Fruit fly (Drosophila melanogaster) whole organism, embryonic: Measurements from ENCODE around the gene Esyt2.

ENCODE experiments used
- B-H2 ChIP-seq: fragments of 200-800 bp; sonication (Bioruptor generic); optimal IDR thresholded peaks from 2 replicates; lab custom pipeline; 2018; ENCODE audit warnings: missing biosample characterization, mild to moderate bottlenecking, missing genetic modification characterization
- Bdp1 ChIP-seq: fragments of 200-800 bp; sonication (Bioruptor generic); optimal IDR thresholded peaks from 3 replicates; lab custom pipeline; 2016; ENCODE audit warnings: missing biosample characterization, missing genetic modification characterization
- Blimp-1 ChIP-seq: fragments of 200-800 bp; sonication (Bioruptor generic); optimal IDR thresholded peaks from 3 replicates; lab custom pipeline; 2018; ENCODE audit warnings: missing biosample characterization, missing genetic modification characterization, mild to moderate bottlenecking, moderate library complexity, missing genetic modification reagents
- C15 ChIP-seq: fragments of 200-800 bp; sonication (Bioruptor generic); IDR thresholded peaks from 3 replicates; pipeline ENCODE4 v1.3.6; 2022; ENCODE audit warnings: missing biosample characterization, missing genetic modification characterization
- CG10147 ChIP-seq: fragments of 200-800 bp; sonication (Bioruptor generic); optimal IDR thresholded peaks from 2 replicates; lab custom pipeline; 2019; ENCODE audit warnings: missing biosample characterization, mild to moderate bottlenecking, missing genetic modification characterization, moderate library complexity
- CG10209 ChIP-seq: fragments of 200-800 bp; sonication (Bioruptor generic); optimal IDR thresholded peaks from 3 replicates; lab custom pipeline; 2017; ENCODE audit warnings: missing biosample characterization, mild to moderate bottlenecking, missing genetic modification characterization, missing genetic modification reagents
- CG10267 ChIP-seq: fragments of 200-800 bp; sonication (Bioruptor generic); optimal IDR thresholded peaks from 2 replicates; lab custom pipeline; 2018; ENCODE audit warnings: missing biosample characterization, mild to moderate bottlenecking, missing genetic modification characterization, moderate library complexity
- CG10321 ChIP-seq: fragments of 200-800 bp; sonication (Bioruptor generic); IDR thresholded peaks from 2 replicates; pipeline ENCODE4 v1.3.6; 2022; ENCODE audit warnings: missing biosample characterization, missing genetic modification characterization
- CG10366 ChIP-seq: fragments of 200-800 bp; sonication (Bioruptor generic); IDR thresholded peaks from 2 replicates; pipeline ENCODE4 v1.3.6; 2022; ENCODE audit warnings: missing biosample characterization, missing genetic modification characterization
- CG10959 ChIP-seq: fragments of 200-800 bp; sonication (Bioruptor generic); IDR thresholded peaks from 2 replicates; pipeline ENCODE4 v1.3.6; 2022; ENCODE audit warnings: missing biosample characterization, missing genetic modification characterization
- CG12299 ChIP-seq: fragments of 200-800 bp; sonication (Bioruptor generic); optimal IDR thresholded peaks from 2 replicates; lab custom pipeline; 2018; ENCODE audit warnings: missing biosample characterization, mild to moderate bottlenecking, missing genetic modification characterization
- CG17568 ChIP-seq: fragments of 200-800 bp; sonication (Bioruptor generic); optimal IDR thresholded peaks from 2 replicates; lab custom pipeline; 2018; ENCODE audit warnings: missing biosample characterization, mild to moderate bottlenecking, missing genetic modification characterization, moderate library complexity
- CG6254 ChIP-seq: fragments of 200-800 bp; sonication (Bioruptor generic); optimal IDR thresholded peaks from 3 replicates; lab custom pipeline; 2017; ENCODE audit warnings: mild to moderate bottlenecking, missing biosample characterization, missing genetic modification reagents, missing genetic modification characterization
- CG6791 ChIP-seq: fragments of 200-800 bp; sonication (Bioruptor generic); IDR thresholded peaks from 3 replicates; pipeline ENCODE4 v1.3.6; 2022; ENCODE audit warnings: missing biosample characterization, missing genetic modification characterization; ENCODE audit not compliant: partially characterized antibody
- CG6854 ChIP-seq: fragments of 200-800 bp; sonication (Bioruptor generic); optimal IDR thresholded peaks from 3 replicates; lab custom pipeline; 2017; ENCODE audit warnings: missing biosample characterization, mild to moderate bottlenecking, missing genetic modification characterization
- CG7745 ChIP-seq: fragments of 200-800 bp; sonication (Bioruptor generic); optimal IDR thresholded peaks from 2 replicates; lab custom pipeline; 2018; ENCODE audit warnings: missing biosample characterization, mild to moderate bottlenecking, missing genetic modification characterization, moderate library complexity
- CG7839 ChIP-seq: fragments of 200-800 bp; sonication (Bioruptor generic); optimal IDR thresholded peaks from 3 replicates; lab custom pipeline; 2018; ENCODE audit warnings: missing biosample characterization, mild to moderate bottlenecking, missing genetic modification characterization, moderate library complexity
- CG8359 ChIP-seq: fragments of 200-800 bp; sonication (Bioruptor generic); optimal IDR thresholded peaks from 2 replicates; lab custom pipeline; 2017; ENCODE audit warnings: missing biosample characterization, mild to moderate bottlenecking, missing genetic modification characterization, borderline replicate concordance
- CG8478 ChIP-seq: fragments of >200 bp; optimal IDR thresholded peaks from 2 replicates; lab custom pipeline; 2018
- CG9932 ChIP-seq: fragments of 200-800 bp; sonication (Bioruptor generic); IDR thresholded peaks from 2 replicates; pipeline ENCODE4 v1.3.6; 2022; ENCODE audit warnings: missing biosample characterization, missing genetic modification characterization
- Camta ChIP-seq: fragments of 200-800 bp; sonication (Bioruptor generic); optimal IDR thresholded peaks from 2 replicates; lab custom pipeline; 2016; ENCODE audit warnings: missing biosample characterization, missing genetic modification characterization
- GATAe ChIP-seq: fragments of 200-800 bp; sonication (Bioruptor generic); conservative IDR thresholded peaks from 2 replicates; pipeline ENCODE4 v1.3.6; 2022; ENCODE audit warnings: missing biosample characterization, missing genetic modification characterization
- HLH4C ChIP-seq: fragments of 200-800 bp; sonication (Bioruptor generic); IDR thresholded peaks from 3 replicates; pipeline ENCODE4 v1.3.6; 2022; ENCODE audit warnings: missing biosample characterization, missing genetic modification characterization; ENCODE audit not compliant: partially characterized antibody
- Hr51 ChIP-seq, 2 experiments: fragments of 200-800 bp; sonication (Bioruptor generic); optimal IDR thresholded peaks; 2 replicates in 1 of 2; 3 replicates in 1 of 2; lab custom pipeline; 2016 to 2018; ENCODE audit warnings: missing biosample characterization in 2 of 2, missing genetic modification characterization in 2 of 2, mild to moderate bottlenecking in 1 of 2, moderate library complexity in 1 of 2
- NK7.1 ChIP-seq: fragments of 200-800 bp; sonication (Bioruptor generic); optimal IDR thresholded peaks from 3 replicates; lab custom pipeline; 2016; ENCODE audit warnings: missing biosample characterization, missing genetic modification characterization
- Poxn ChIP-seq: fragments of 200-800 bp; sonication (Bioruptor generic); IDR thresholded peaks from 2 replicates; pipeline ENCODE4 v1.3.6; 2022; ENCODE audit warnings: missing biosample characterization, missing genetic modification characterization
- Rfx ChIP-seq: fragments of 200-800 bp; sonication (Bioruptor generic); IDR thresholded peaks from 2 replicates; pipeline ENCODE4 v1.3.6; 2022; ENCODE audit warnings: missing biosample characterization, missing genetic modification characterization
- Scr ChIP-seq: fragments of 200-800 bp; sonication (Bioruptor generic); IDR thresholded peaks from 2 replicates; pipeline ENCODE4 v1.3.6; 2022; ENCODE audit warnings: missing biosample characterization, missing genetic modification characterization; ENCODE audit not compliant: partially characterized antibody
- TFAM ChIP-seq: fragments of 200-800 bp; sonication (Bioruptor generic); optimal IDR thresholded peaks from 2 replicates; lab custom pipeline; 2017; ENCODE audit warnings: missing biosample characterization, missing genetic modification characterization, inconsistent platforms
- ara ChIP-seq: fragments of 200-800 bp; sonication (Bioruptor generic); IDR thresholded peaks from 2 replicates; pipeline ENCODE4 v1.3.6; 2022; ENCODE audit warnings: missing biosample characterization, missing genetic modification characterization
- ase ChIP-seq: fragments of 200-800 bp; sonication (Bioruptor generic); IDR thresholded peaks from 3 replicates; pipeline ENCODE4 v1.3.6; 2022; ENCODE audit warnings: missing biosample characterization, missing genetic modification characterization
- ash1 ChIP-seq: fragments of 200-800 bp; sonication (Bioruptor generic); optimal IDR thresholded peaks from 2 replicates; lab custom pipeline; 2018; ENCODE audit warnings: missing biosample characterization, mild to moderate bottlenecking, missing genetic modification characterization
- az2 ChIP-seq: fragments of 200-800 bp; sonication (Bioruptor generic); optimal IDR thresholded peaks from 3 replicates; lab custom pipeline; 2016; ENCODE audit warnings: missing biosample characterization, missing genetic modification characterization
- ci ChIP-seq: fragments of 200-800 bp; sonication (Bioruptor generic); IDR thresholded peaks from 3 replicates; pipeline ENCODE4 v1.3.6; 2022; ENCODE audit warnings: missing biosample characterization, missing genetic modification characterization
- crc ChIP-seq: fragments of 200-800 bp; sonication (Bioruptor generic); optimal IDR thresholded peaks from 2 replicates; lab custom pipeline; 2016; ENCODE audit warnings: missing biosample characterization, missing genetic modification characterization
- cwo ChIP-seq: fragments of 200-800 bp; sonication (Bioruptor generic); optimal IDR thresholded peaks from 3 replicates; lab custom pipeline; 2017; ENCODE audit warnings: missing biosample characterization, missing genetic modification characterization, mild to moderate bottlenecking, moderate library complexity, missing genetic modification reagents
- dan ChIP-seq: fragments of 200-800 bp; sonication (Bioruptor generic); IDR thresholded peaks from 2 replicates; pipeline ENCODE4 v1.3.6; 2022; ENCODE audit warnings: missing biosample characterization, missing genetic modification characterization
- dm ChIP-seq: fragments of 200-800 bp; sonication (Bioruptor generic); optimal IDR thresholded peaks from 3 replicates; lab custom pipeline; 2016; ENCODE audit warnings: missing biosample characterization, missing genetic modification characterization
- ewg ChIP-seq: fragments of 200-800 bp; sonication (Bioruptor generic); optimal IDR thresholded peaks from 3 replicates; lab custom pipeline; 2017; ENCODE audit warnings: mild to moderate bottlenecking, missing biosample characterization, missing genetic modification reagents, missing genetic modification characterization
- fd64A ChIP-seq: fragments of 200-800 bp; sonication (Bioruptor generic); optimal IDR thresholded peaks from 3 replicates; lab custom pipeline; 2018; ENCODE audit warnings: missing biosample characterization, mild to moderate bottlenecking, missing genetic modification characterization
- ftz-f1 ChIP-seq: fragments of 200-800 bp; sonication (Bioruptor generic); optimal IDR thresholded peaks from 2 replicates; lab custom pipeline; 2016; ENCODE audit warnings: missing biosample characterization, missing genetic modification characterization
- gem ChIP-seq: fragments of 200-800 bp; sonication (Bioruptor generic); optimal IDR thresholded peaks from 2 replicates; lab custom pipeline; 2019; ENCODE audit warnings: missing biosample characterization, mild to moderate bottlenecking, missing genetic modification characterization, moderate library complexity
- jumu ChIP-seq: fragments of 200-800 bp; sonication (Bioruptor generic); optimal IDR thresholded peaks from 3 replicates; lab custom pipeline; 2016; ENCODE audit warnings: missing biosample characterization, missing genetic modification characterization
- klu ChIP-seq: fragments of 200-800 bp; sonication (Bioruptor generic); IDR thresholded peaks from 2 replicates; pipeline ENCODE4 v1.3.6; 2022; ENCODE audit warnings: missing biosample characterization, missing genetic modification characterization
- knrl ChIP-seq: fragments of 200-800 bp; sonication (Bioruptor generic); IDR thresholded peaks from 3 replicates; pipeline ENCODE4 v1.3.6; 2022; ENCODE audit warnings: missing biosample characterization, missing genetic modification characterization; ENCODE audit not compliant: partially characterized antibody
- nau ChIP-seq: fragments of 200-800 bp; sonication (Bioruptor generic); optimal IDR thresholded peaks from 3 replicates; lab custom pipeline; 2017; ENCODE audit warnings: missing biosample characterization, mild to moderate bottlenecking, missing genetic modification characterization, missing genetic modification reagents
- onecut ChIP-seq: fragments of 200-800 bp; sonication (Bioruptor generic); IDR thresholded peaks from 2 replicates; pipeline ENCODE4 v1.3.6; 2022; ENCODE audit warnings: missing biosample characterization, missing genetic modification characterization
- slbo ChIP-seq: fragments of 200-800 bp; sonication (Bioruptor generic); IDR thresholded peaks from 2 replicates; pipeline ENCODE4 v1.3.6; 2022; ENCODE audit warnings: missing biosample characterization, missing genetic modification characterization
- slou ChIP-seq: fragments of 200-800 bp; sonication (Bioruptor generic); optimal IDR thresholded peaks from 3 replicates; lab custom pipeline; 2016; ENCODE audit warnings: missing biosample characterization, missing genetic modification characterization
- sob ChIP-seq: fragments of 200-800 bp; sonication (Bioruptor generic); IDR thresholded peaks from 2 replicates; pipeline ENCODE4 v1.3.6; 2022; ENCODE audit warnings: missing biosample characterization, missing genetic modification characterization
- tup ChIP-seq: fragments of 200-800 bp; sonication (Bioruptor generic); optimal IDR thresholded peaks from 2 replicates; lab custom pipeline; 2016; ENCODE audit warnings: missing biosample characterization, mild to moderate bottlenecking, missing genetic modification characterization, moderate library complexity

Esyt2 gene

DNA sequence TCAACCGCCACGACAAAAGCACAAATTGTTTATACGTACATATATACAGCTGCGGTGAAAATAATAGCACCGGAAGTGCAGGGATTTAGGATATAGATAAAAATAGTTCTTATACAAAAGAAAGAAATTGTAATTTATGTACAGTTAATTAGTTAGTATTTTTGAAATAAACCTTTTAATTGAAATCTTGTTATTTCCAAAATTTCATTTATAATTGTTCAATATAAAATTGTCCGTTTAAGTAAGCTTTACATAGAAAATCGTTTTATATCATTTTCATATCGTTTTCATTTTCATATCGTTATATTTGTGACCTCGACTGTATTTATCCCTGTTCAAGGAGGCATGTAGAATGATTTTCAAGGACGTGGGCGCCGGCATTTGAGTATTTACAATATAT, 29.6 kb downstream of the Esyt2 start (continued):
- TF ChIP-seq CG17568 (GFP tag; lab: Kevin White, UChicago) (no peak), CG12299 (tag; lab: Kevin White, UChicago) (peak; percentile 62), CG6791 (GFP tag; lab: Robert Waterston, UW) (no peak), CG7745 (no peak), nau (GFP tag; lab: Kevin White, UChicago) (peak; percentile 33), ci (GFP tag; lab: Robert Waterston, UW) (no peak), CG10267 (tag; lab: Kevin White, UChicago) (peak; percentile 51), NK7.1 (GFP tag; lab: Kevin White, UChicago) (no peak), jumu (GFP tag; lab: Kevin White, UChicago) (no peak), Blimp-1 (GFP tag; lab: Kevin White, UChicago) (peak; percentile 24), CG8478 (no peak), CG9932 (GFP tag; lab: Robert Waterston, UW) (peak; percentile 44), C15 (GFP tag; lab: Robert Waterston, UW) (no peak), Poxn (GFP tag; lab: Robert Waterston, UW) (no peak), gem (tag; lab: Kevin White, UChicago) (peak; percentile 80), CG7839 (tag; lab: Kevin White, UChicago) (peak; percentile 77), slbo (GFP tag; lab: Robert Waterston, UW) (peak; percentile 62), az2 (GFP tag; lab: Kevin White, UChicago) (peak; percentile 20), tup (GFP tag; lab: Kevin White, UChicago) (no peak), CG6254 (GFP tag; lab: Kevin White, UChicago) (no peak), Scr (GFP tag; lab: Robert Waterston, UW) (no peak), onecut (GFP tag; lab: Robert Waterston, UW) (no peak), Bdp1 (GFP tag; lab: Kevin White, UChicago) (no peak), fd64A (GFP tag; lab: Kevin White, UChicago) (no peak), knrl (GFP tag; lab: Robert Waterston, UW) (no peak), CG8359 (no peak), B-H2 (GFP tag; lab: Kevin White, UChicago) (peak; percentile 77), ara (GFP tag; lab: Robert Waterston, UW) (no peak), slou (peak; percentile 4), CG10147 (GFP tag; lab: Kevin White, UChicago) (peak; percentile 82), GATAe (no peak), Hr51 (GFP tag; optimal IDR thresholded peaks at IDR 0.05; lab: Kevin White, UChicago) (peak in 1 of 2 experiments; percentile 72), ase (GFP tag; lab: Robert Waterston, UW) (no peak), sob (GFP tag; lab: Robert Waterston, UW) (0 out of 2 replicates have a peak, but pooled peaks have one; percentile 37), CG10321 (GFP tag; lab: Robert Waterston, UW) (no peak), CG10959 (GFP tag; lab: Robert Waterston, UW) (no peak), CG10366 (GFP tag; lab: Robert Waterston, UW) (no peak), ash1 (GFP tag; lab: Kevin White, UChicago) (no peak), Camta (GFP tag; lab: Kevin White, UChicago) (no peak), ftz-f1 (GFP tag; lab: Kevin White, UChicago) (no peak), CG6854 (GFP tag; lab: Kevin White, UChicago) (peak; percentile 66), HLH4C (no peak), Rfx (GFP tag; lab: Robert Waterston, UW) (peak; percentile 15; the same call in 1 of the 2 replicates), klu (GFP tag; lab: Robert Waterston, UW) (0 out of 2 replicates have a peak, but pooled peaks have one; percentile 20), cwo (GFP tag; lab: Kevin White, UChicago) (peak; percentile 76), crc (GFP tag; lab: Kevin White, UChicago) (no peak), dan (no peak), CG10209 (GFP tag; lab: Kevin White, UChicago) (peak; percentile 46), dm (GFP tag; lab: Kevin White, UChicago) (no peak), ewg (no peak), TFAM (GFP tag; lab: Kevin White, UChicago) (no peak)
